Worm (Caenorhabditis elegans) whole organism, L4 larva: ENCODE data around the gene anmt-3.

ENCODE experiments used
- daf-12 ChIP-seq: fragments of 150-350 bp; optimal IDR thresholded peaks from 2 replicates; lab custom pipeline; 2014; ENCODE audit warnings: missing biosample characterization, missing genetic modification reagents, missing genetic modification characterization
- fkh-10 ChIP-seq: fragments of 150-350 bp; optimal IDR thresholded peaks from 2 replicates; lab custom pipeline; 2014; ENCODE audit warnings: missing biosample characterization, missing genetic modification reagents, missing genetic modification characterization
- lin-39 ChIP-seq: fragments of 150-350 bp; optimal IDR thresholded peaks from 2 replicates; lab custom pipeline; 2014; ENCODE audit warnings: missing biosample characterization, missing genetic modification reagents, missing genetic modification characterization
- unc-39 ChIP-seq: sonication (generic microtip); optimal IDR thresholded peaks from 2 replicates; lab custom pipeline; 2017; ENCODE audit warnings: missing biosample characterization, missing genetic modification characterization

ce11 chrV:9985227-9985864, 27.2 kb upstream of the anmt-3 start:
- TF ChIP-seq fkh-10 (GFP tag; lab: Kevin White, UChicago) (no peak), unc-39 (tag; lab: Kevin White, UChicago) (no peak), lin-39 (tag; lab: Kevin White, UChicago) (no peak), daf-12 (no peak)
